Fruit fly (Drosophila melanogaster) whole organism, embryonic: ENCODE results near the gene Tango9.

Source experiments
- Adf1 ChIP-seq: fragments of 200-800 bp; sonication (Bioruptor generic); IDR thresholded peaks from 2 replicates; pipeline ENCODE4 v1.3.6; 2022; ENCODE audit warnings: missing biosample characterization, missing genetic modification characterization
- CG10274 ChIP-seq: fragments of 200-800 bp; sonication (Bioruptor generic); optimal IDR thresholded peaks from 3 replicates; lab custom pipeline; 2017; ENCODE audit warnings: missing biosample characterization, mild to moderate bottlenecking, missing genetic modification characterization
- CG10431 ChIP-seq: fragments of 200-800 bp; sonication (Bioruptor generic); optimal IDR thresholded peaks from 3 replicates; lab custom pipeline; 2018; ENCODE audit warnings: missing biosample characterization, mild to moderate bottlenecking, missing genetic modification characterization
- CG12104 ChIP-seq: fragments of 200-800 bp; sonication (Bioruptor generic); optimal IDR thresholded peaks from 3 replicates; lab custom pipeline; 2016; ENCODE audit warnings: missing biosample characterization, missing genetic modification characterization
- CG15269 ChIP-seq: fragments of 200-800 bp; sonication (Bioruptor generic); optimal IDR thresholded peaks from 2 replicates; lab custom pipeline; 2018; ENCODE audit warnings: missing biosample characterization, mild to moderate bottlenecking, missing genetic modification characterization, moderate library complexity
- CG1529 ChIP-seq: fragments of 200-800 bp; sonication (Bioruptor generic); optimal IDR thresholded peaks from 3 replicates; lab custom pipeline; 2018; ENCODE audit warnings: missing biosample characterization, missing genetic modification characterization
- CG15479 ChIP-seq: fragments of 200-800 bp; sonication (Bioruptor generic); optimal IDR thresholded peaks from 3 replicates; lab custom pipeline; 2019; ENCODE audit warnings: missing biosample characterization, mild to moderate bottlenecking, missing genetic modification characterization, moderate library complexity
- CG15601 ChIP-seq: fragments of 200-800 bp; sonication (Bioruptor generic); optimal IDR thresholded peaks from 3 replicates; lab custom pipeline; 2019; ENCODE audit warnings: missing biosample characterization, mild to moderate bottlenecking, missing genetic modification characterization, moderate library complexity
- CG15696 ChIP-seq: fragments of 200-800 bp; sonication (Bioruptor generic); optimal IDR thresholded peaks from 2 replicates; lab custom pipeline; 2019; ENCODE audit warnings: missing biosample characterization, mild to moderate bottlenecking, missing genetic modification characterization, moderate library complexity
- CG1792 ChIP-seq: fragments of 200-800 bp; sonication (Bioruptor generic); optimal IDR thresholded peaks from 2 replicates; lab custom pipeline; 2016; ENCODE audit warnings: missing biosample characterization, missing genetic modification characterization
- CG1832 ChIP-seq: fragments of 200-800 bp; sonication (Bioruptor generic); optimal IDR thresholded peaks from 2 replicates; lab custom pipeline; 2017; ENCODE audit warnings: missing biosample characterization, mild to moderate bottlenecking, missing genetic modification characterization, inconsistent platforms
- CG18599 ChIP-seq: fragments of 200-800 bp; sonication (Bioruptor generic); optimal IDR thresholded peaks from 3 replicates; lab custom pipeline; 2017; ENCODE audit warnings: missing biosample characterization, missing genetic modification characterization, mild to moderate bottlenecking, moderate library complexity, missing genetic modification reagents
- CG2199 ChIP-seq: fragments of 200-800 bp; sonication (Bioruptor generic); IDR thresholded peaks from 3 replicates; pipeline ENCODE4 v1.3.6; 2022; ENCODE audit warnings: missing biosample characterization, missing genetic modification characterization
- CG32772 ChIP-seq: fragments of 200-800 bp; sonication (Bioruptor generic); IDR thresholded peaks from 2 replicates; pipeline ENCODE4 v1.3.6; 2022; ENCODE audit warnings: missing biosample characterization, missing genetic modification characterization
- CG4328 ChIP-seq: fragments of 200-800 bp; sonication (Bioruptor generic); optimal IDR thresholded peaks from 3 replicates; lab custom pipeline; 2017; ENCODE audit warnings: missing biosample characterization, missing genetic modification reagents, missing genetic modification characterization
- CG4730 ChIP-seq: fragments of 200-800 bp; sonication (Bioruptor generic); IDR thresholded peaks from 2 replicates; pipeline ENCODE4 v1.3.6; 2022; ENCODE audit warnings: missing biosample characterization, missing genetic modification characterization
- CG7963 ChIP-seq: fragments of 200-800 bp; sonication (Bioruptor generic); IDR thresholded peaks from 3 replicates; pipeline ENCODE4 v1.3.6; 2022; ENCODE audit warnings: missing biosample characterization, missing genetic modification characterization; ENCODE audit not compliant: partially characterized antibody
- CG8359 ChIP-seq: fragments of 200-800 bp; sonication (Bioruptor generic); optimal IDR thresholded peaks from 2 replicates; lab custom pipeline; 2017; ENCODE audit warnings: missing biosample characterization, mild to moderate bottlenecking, missing genetic modification characterization, borderline replicate concordance
- CG8944 ChIP-seq: fragments of 200-800 bp; sonication (Bioruptor generic); optimal IDR thresholded peaks from 3 replicates; lab custom pipeline; 2016; ENCODE audit warnings: missing biosample characterization, missing genetic modification characterization
- CoRest ChIP-seq: fragments of 200-800 bp; sonication (Bioruptor generic); optimal IDR thresholded peaks from 3 replicates; lab custom pipeline; 2018; ENCODE audit warnings: missing biosample characterization, mild to moderate bottlenecking, missing genetic modification characterization, moderate library complexity
- D19B ChIP-seq: fragments of 200-800 bp; sonication (Bioruptor generic); optimal IDR thresholded peaks from 2 replicates; lab custom pipeline; 2017; ENCODE audit warnings: missing biosample characterization, mild to moderate bottlenecking, missing genetic modification characterization
- Ets65A ChIP-seq: fragments of 200-800 bp; sonication (Bioruptor generic); peaks from one replicate; lab custom pipeline; 2016; ENCODE audit warnings: missing biosample characterization, missing genetic modification characterization
- HLH3B ChIP-seq: fragments of 200-800 bp; sonication (Bioruptor generic); IDR thresholded peaks from 2 replicates; pipeline ENCODE4 v1.3.6; 2022; ENCODE audit warnings: missing biosample characterization, missing genetic modification characterization
- Hey ChIP-seq: fragments of 200-800 bp; sonication (Bioruptor generic); optimal IDR thresholded peaks from 3 replicates; lab custom pipeline; 2018; ENCODE audit warnings: missing biosample characterization, mild to moderate bottlenecking, missing genetic modification characterization
- HmgZ ChIP-seq: fragments of 200-800 bp; sonication (Bioruptor generic); optimal IDR thresholded peaks from 2 replicates; lab custom pipeline; 2018; ENCODE audit warnings: missing biosample characterization, mild to moderate bottlenecking, missing genetic modification characterization
- Hr3 ChIP-seq: fragments of 200-800 bp; sonication (Bioruptor generic); optimal IDR thresholded peaks from 3 replicates; lab custom pipeline; 2016; ENCODE audit warnings: missing biosample characterization, missing genetic modification characterization
- NC2β ChIP-seq: fragments of 200-800 bp; sonication (Bioruptor generic); optimal IDR thresholded peaks from 2 replicates; lab custom pipeline; 2016; ENCODE audit warnings: missing biosample characterization, missing genetic modification characterization
- PHDP ChIP-seq: fragments of 200-800 bp; sonication (Bioruptor generic); optimal IDR thresholded peaks from 3 replicates; lab custom pipeline; 2018; ENCODE audit warnings: missing biosample characterization, mild to moderate bottlenecking, missing genetic modification characterization, moderate library complexity
- TFAM ChIP-seq: fragments of 200-800 bp; sonication (Bioruptor generic); optimal IDR thresholded peaks from 2 replicates; lab custom pipeline; 2017; ENCODE audit warnings: missing biosample characterization, missing genetic modification characterization, inconsistent platforms
- ap ChIP-seq: fragments of 200-800 bp; sonication (Bioruptor generic); IDR thresholded peaks from 2 replicates; pipeline ENCODE4 v1.3.6; 2022; ENCODE audit warnings: missing biosample characterization, missing genetic modification characterization
- ash1 ChIP-seq: fragments of 200-800 bp; sonication (Bioruptor generic); optimal IDR thresholded peaks from 2 replicates; lab custom pipeline; 2018; ENCODE audit warnings: missing biosample characterization, mild to moderate bottlenecking, missing genetic modification characterization
- btn ChIP-seq: fragments of 200-800 bp; sonication (Bioruptor generic); optimal IDR thresholded peaks from 2 replicates; lab custom pipeline; 2016; ENCODE audit warnings: missing biosample characterization, missing genetic modification characterization
- cg ChIP-seq: fragments of 200-800 bp; sonication (Bioruptor generic); optimal IDR thresholded peaks from 3 replicates; lab custom pipeline; 2019; ENCODE audit warnings: missing biosample characterization, mild to moderate bottlenecking, missing genetic modification characterization, moderate library complexity
- danr ChIP-seq: fragments of 200-800 bp; sonication (Bioruptor generic); IDR thresholded peaks from 2 replicates; pipeline ENCODE4 v1.3.6; 2022; ENCODE audit warnings: missing biosample characterization, missing genetic modification characterization
- gcm ChIP-seq: fragments of 200-800 bp; sonication (Bioruptor generic); optimal IDR thresholded peaks from 2 replicates; lab custom pipeline; 2019; ENCODE audit warnings: missing biosample characterization, mild to moderate bottlenecking, missing genetic modification characterization, moderate library complexity
- hth ChIP-seq: fragments of >200 bp; optimal IDR thresholded peaks from 2 replicates; lab custom pipeline; 2017; ENCODE audit warnings: inconsistent platforms
- inv ChIP-seq: fragments of 200-800 bp; sonication (Bioruptor generic); IDR thresholded peaks from 2 replicates; pipeline ENCODE4 v1.3.6; 2022; ENCODE audit warnings: missing biosample characterization, missing genetic modification characterization; ENCODE audit not compliant: partially characterized antibody
- jigr1 ChIP-seq: fragments of 200-800 bp; sonication (Bioruptor generic); IDR thresholded peaks from 3 replicates; pipeline ENCODE4 v1.3.6; 2022; ENCODE audit warnings: missing biosample characterization, missing genetic modification characterization
- klu ChIP-seq: fragments of 200-800 bp; sonication (Bioruptor generic); IDR thresholded peaks from 2 replicates; pipeline ENCODE4 v1.3.6; 2022; ENCODE audit warnings: missing biosample characterization, missing genetic modification characterization
- lola ChIP-seq, 3 experiments: fragments of >200 bp in 2 of 3; fragments of 200-800 bp in 1 of 3; sonication (Bioruptor generic) in 1 of 3; optimal IDR thresholded peaks; 2 replicates each; lab custom pipeline; 2017 to 2019; ENCODE audit warnings: missing biosample characterization in 3 of 3, missing genetic modification characterization in 3 of 3, mild to moderate bottlenecking in 1 of 3, moderate library complexity in 1 of 3
- maf-S ChIP-seq: fragments of 200-800 bp; sonication (Bioruptor generic); optimal IDR thresholded peaks from 2 replicates; lab custom pipeline; 2016; ENCODE audit warnings: missing biosample characterization, missing genetic modification characterization
- nom ChIP-seq: fragments of 200-800 bp; sonication (Bioruptor generic); optimal IDR thresholded peaks from 2 replicates; lab custom pipeline; 2017; ENCODE audit warnings: missing biosample characterization, missing genetic modification characterization, mild to moderate bottlenecking, moderate library complexity, missing genetic modification reagents
- pb ChIP-seq: fragments of 200-800 bp; sonication (Bioruptor generic); optimal IDR thresholded peaks from 3 replicates; lab custom pipeline; 2016; ENCODE audit warnings: missing biosample characterization, missing genetic modification characterization
- pum ChIP-seq: fragments of 200-800 bp; sonication (Bioruptor generic); optimal IDR thresholded peaks from 2 replicates; lab custom pipeline; 2016; ENCODE audit warnings: missing biosample characterization, missing genetic modification characterization
- rib ChIP-seq: fragments of 200-800 bp; sonication (Bioruptor generic); IDR thresholded peaks from 2 replicates; pipeline ENCODE4 v1.3.6; 2022; ENCODE audit warnings: missing biosample characterization, missing genetic modification characterization
- sens ChIP-seq: fragments of 200-800 bp; sonication (Bioruptor generic); peaks from one replicate; lab custom pipeline; 2016; ENCODE audit warnings: missing biosample characterization, missing genetic modification characterization
- twi ChIP-seq: fragments of 200-800 bp; optimal IDR thresholded peaks from 2 replicates; lab custom pipeline; 2019; ENCODE audit warnings: missing biosample characterization, mild to moderate bottlenecking, missing genetic modification characterization, moderate library complexity
- wek ChIP-seq: fragments of 200-800 bp; sonication (Bioruptor generic); optimal IDR thresholded peaks from 3 replicates; lab custom pipeline; 2018; ENCODE audit warnings: missing biosample characterization, mild to moderate bottlenecking, missing genetic modification characterization, moderate library complexity
- zen ChIP-seq: fragments of 200-800 bp; sonication (Bioruptor generic); optimal IDR thresholded peaks from 3 replicates; lab custom pipeline; 2018; ENCODE audit warnings: missing biosample characterization, mild to moderate bottlenecking, missing genetic modification characterization, moderate library complexity
- zf30C ChIP-seq: fragments of 200-800 bp; sonication (Bioruptor generic); optimal IDR thresholded peaks from 3 replicates; lab custom pipeline; 2018; ENCODE audit warnings: missing biosample characterization, mild to moderate bottlenecking, missing genetic modification characterization

The Tango9 gene

DNA sequence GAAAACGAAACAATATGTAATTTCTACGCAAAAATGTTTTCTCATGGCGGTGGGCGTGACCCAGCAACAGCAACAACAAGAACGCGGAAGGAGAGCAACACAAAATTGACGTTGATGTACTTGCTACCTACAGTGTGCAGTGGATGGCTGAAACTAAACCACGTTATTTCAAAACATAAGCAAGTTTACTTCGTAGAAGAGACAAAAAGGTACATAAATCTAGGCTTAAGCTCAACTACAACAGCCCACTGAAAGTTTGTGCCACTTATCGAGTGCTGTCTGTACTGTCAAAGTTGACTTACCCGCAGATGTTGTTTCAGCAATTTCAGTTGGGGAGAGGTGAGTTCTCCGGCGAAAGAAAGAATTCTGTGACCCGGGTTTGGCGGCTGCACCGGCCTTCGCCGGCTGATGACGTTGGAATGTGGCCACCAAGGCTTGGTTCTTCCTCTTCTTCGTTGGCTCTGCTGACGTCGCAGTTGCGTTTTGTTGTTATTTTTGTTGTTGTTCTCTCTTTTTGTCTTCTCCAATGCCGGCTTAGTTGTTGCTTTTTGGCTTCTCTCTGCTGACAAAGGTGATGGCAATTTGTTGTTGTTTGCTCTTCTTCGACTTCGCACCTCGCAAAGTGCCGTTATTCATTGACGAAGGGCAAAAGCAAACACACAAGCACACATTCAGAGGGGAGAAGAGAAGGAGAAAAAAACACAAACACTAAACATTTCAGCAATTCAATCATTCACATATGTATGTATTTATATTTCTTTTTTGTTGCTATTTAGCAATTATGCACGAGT, 27.4 kb downstream of the Tango9 start:
- TF ChIP-seq NC2β (GFP tag; lab: Kevin White, UChicago) = no peak
- TF ChIP-seq D19B (GFP tag; lab: Kevin White, UChicago) = no peak
- no peak for TF ChIP-seq CG4328 (GFP tag; lab: Kevin White, UChicago)
- TF ChIP-seq CG1832 (GFP tag; lab: Kevin White, UChicago) = no peak
- no peak for TF ChIP-seq CG1792 (GFP tag; lab: Kevin White, UChicago)
- TF ChIP-seq wek (GFP tag; lab: Kevin White, UChicago) = no peak
- TF ChIP-seq HLH3B = no peak
- no peak for TF ChIP-seq pb (GFP tag; lab: Kevin White, UChicago)
- no peak for TF ChIP-seq Hr3 (GFP tag; lab: Kevin White, UChicago)
- TF ChIP-seq CG1529 = no peak
- TF ChIP-seq zf30C (GFP tag; lab: Kevin White, UChicago) = no peak
- no peak for TF ChIP-seq CG10274 (GFP tag; lab: Kevin White, UChicago)
- no peak for TF ChIP-seq maf-S (GFP tag; lab: Kevin White, UChicago)
- TF ChIP-seq sens = peak; percentile 57
- TF ChIP-seq TFAM (GFP tag; lab: Kevin White, UChicago) = no peak
- no peak for TF ChIP-seq rib
- TF ChIP-seq Hey (tag; lab: Kevin White, UChicago) = no peak
- no peak for TF ChIP-seq CG10431 (GFP tag; lab: Kevin White, UChicago)
- TF ChIP-seq Ets65A (GFP tag; lab: Kevin White, UChicago) = peak; percentile 62
- no peak for TF ChIP-seq twi (tag; lab: Kevin White, UChicago)
- no peak for TF ChIP-seq CG7963 (GFP tag; lab: Robert Waterston, UW)
- TF ChIP-seq danr (GFP tag; lab: Robert Waterston, UW) = no peak
- no peak for TF ChIP-seq zen
- TF ChIP-seq ap (GFP tag; lab: Robert Waterston, UW) = no peak
- TF ChIP-seq CG12104 (GFP tag; lab: Kevin White, UChicago) = no peak
- no peak for TF ChIP-seq CG15601 (tag; lab: Kevin White, UChicago)
- TF ChIP-seq lola (GFP tag; optimal IDR thresholded peaks at IDR 0.05; lab: Kevin White, UChicago) = no peak
- TF ChIP-seq CG15269 (tag; lab: Kevin White, UChicago) = no peak
- no peak for TF ChIP-seq jigr1 (GFP tag; lab: Robert Waterston, UW)
- peak; percentile 34 for TF ChIP-seq CG18599 (GFP tag; lab: Kevin White, UChicago)
- TF ChIP-seq inv (GFP tag; lab: Robert Waterston, UW) = no peak
- TF ChIP-seq Adf1 (GFP tag; lab: Robert Waterston, UW) = no peak
- TF ChIP-seq CG8359 (GFP tag; lab: Kevin White, UChicago) = no peak
- peak; percentile 2 for TF ChIP-seq PHDP
- no peak for TF ChIP-seq klu (GFP tag; lab: Robert Waterston, UW)
- no peak for TF ChIP-seq hth (lab: Kevin White, UChicago)
- 0 out of 2 replicates have a peak, but pooled peaks have one; percentile 13 for TF ChIP-seq CG32772 (GFP tag; lab: Robert Waterston, UW)
- TF ChIP-seq nom (GFP tag; lab: Kevin White, UChicago) = no peak
- TF ChIP-seq CG2199 = no peak
- TF ChIP-seq cg (GFP tag; lab: Kevin White, UChicago) = no peak
- TF ChIP-seq pum (GFP tag; lab: Kevin White, UChicago) = no peak
- no peak for TF ChIP-seq CG4730
- no peak for TF ChIP-seq CG15696
- no peak for TF ChIP-seq HmgZ (tag; lab: Kevin White, UChicago)
- TF ChIP-seq btn (GFP tag; lab: Kevin White, UChicago) = no peak
- no peak for TF ChIP-seq CoRest (tag; lab: Kevin White, UChicago)
- no peak for TF ChIP-seq CG15479 (GFP tag; lab: Kevin White, UChicago)
- no peak for TF ChIP-seq gcm (GFP tag; lab: Kevin White, UChicago)
- no peak for TF ChIP-seq ash1 (GFP tag; lab: Kevin White, UChicago)
- TF ChIP-seq CG8944 (GFP tag; lab: Kevin White, UChicago) = no peak
